Worm (Caenorhabditis elegans): ENCODE data around the gene Y73B6BL.23.

DNA sequence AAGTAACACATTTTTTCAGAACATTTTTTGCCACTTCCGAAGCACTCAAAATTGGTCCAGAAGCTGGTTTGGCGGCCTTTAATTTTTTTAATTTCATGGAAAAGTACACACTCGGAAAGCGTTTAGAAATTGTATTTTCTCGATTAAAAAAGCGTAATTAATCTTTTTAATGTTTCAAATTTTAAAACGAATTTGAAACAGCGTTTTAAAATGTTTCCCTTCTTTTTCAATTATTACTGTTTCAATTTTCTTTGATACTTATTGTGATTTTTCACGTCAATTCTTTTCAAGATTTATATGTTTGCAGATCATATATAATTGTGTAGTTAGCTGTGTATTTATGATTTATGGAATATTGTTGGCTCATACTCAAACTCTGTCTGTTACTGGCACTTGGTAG, 45.1 kb upstream of the Y73B6BL.23 start, which contains the start of gene acr-25:
- TF ChIP-seq sox-4 (tag; optimal IDR thresholded peaks at IDR 0.05): no peak
- no peak for TF ChIP-seq ama-1 (optimal IDR thresholded peaks at IDR 0.05)
- TF ChIP-seq pat-9 (tag; optimal IDR thresholded peaks at IDR 0.05): no peak
- no peak for TF ChIP-seq rnt-1 (tag; optimal IDR thresholded peaks at IDR 0.05)
- TF ChIP-seq tbx-7 (tag; optimal IDR thresholded peaks at IDR 0.05): no peak
- no peak for TF ChIP-seq C38D4.7 (GFP tag; optimal IDR thresholded peaks at IDR 0.05)
- no peak for TF ChIP-seq F13H6.1 (tag; optimal IDR thresholded peaks at IDR 0.05)
- TF ChIP-seq C08G9.2 (tag; optimal IDR thresholded peaks at IDR 0.05): no peak
- no peak for TF ChIP-seq unc-86 (tag; optimal IDR thresholded peaks at IDR 0.05)
- TF ChIP-seq hlh-13 (GFP tag; optimal IDR thresholded peaks at IDR 0.05): no peak
- no peak for TF ChIP-seq lin-11 (tag; optimal IDR thresholded peaks at IDR 0.05)
- TF ChIP-seq eyg-1 (tag; optimal IDR thresholded peaks at IDR 0.05): no peak
- no peak for TF ChIP-seq ceh-9 (tag; optimal IDR thresholded peaks at IDR 0.05)
- no peak for TF ChIP-seq ztf-16 (tag; optimal IDR thresholded peaks at IDR 0.05)
